Worm (Caenorhabditis elegans): ENCODE results near the gene gpa-5.
A peak's percentile ranks its signal among the peaks of the same experiment; 100 is the strongest.

gpa-5 gene

ce11 chrX:2085494-2085893 is 35.4 kb downstream of the gpa-5 start:
- TF ChIP-seq peb-1 (tag; optimal IDR thresholded peaks at IDR 0.05) (no peak), blmp-1 (tag; optimal IDR thresholded peaks at IDR 0.05; ENCODE audit: insufficient read depth) (no peak), gmeb-1 (tag; optimal IDR thresholded peaks at IDR 0.05) (no peak), ztf-1 (GFP tag; conservative IDR thresholded peaks at IDR 0.05) (no peak), C34F6.9 (tag; optimal IDR thresholded peaks at IDR 0.05) (peak; percentile 3), Y55F3AM.14 (GFP tag; optimal IDR thresholded peaks at IDR 0.05) (no peak), unc-55 (GFP tag; optimal IDR thresholded peaks at IDR 0.05) (peak; percentile 8), sma-3 (GFP tag; optimal IDR thresholded peaks at IDR 0.05) (no peak)

ce11 chrX:2084988-2085387 is 35.9 kb downstream of the gpa-5 start, which contains the start of gene F49H12.2:
F49H12.2 (plus strand) TSS chrX:2085288.
- no peak for TF ChIP-seq mdl-1 (tag; optimal IDR thresholded peaks at IDR 0.05)
- TF ChIP-seq unc-39 (tag; optimal IDR thresholded peaks at IDR 0.05) = no peak
- TF ChIP-seq lsy-2 (tag; optimal IDR thresholded peaks at IDR 0.05) = no peak
- no peak for TF ChIP-seq lin-39 (tag; optimal IDR thresholded peaks at IDR 0.05)
- no peak for TF ChIP-seq snpc-4 (tag; optimal IDR thresholded peaks at IDR 0.05)
- TF ChIP-seq sma-3 (GFP tag; optimal IDR thresholded peaks at IDR 0.05) = no peak

- TF ChIP-seq zag-1 (tag; optimal IDR thresholded peaks at IDR 0.05) (no peak), nhr-21 (tag; optimal IDR thresholded peaks at IDR 0.05) (no peak), unc-62 (GFP tag; optimal IDR thresholded peaks at IDR 0.05) (no peak), nhr-25 (tag; optimal IDR thresholded peaks at IDR 0.05) (no peak), ztf-11 (tag; optimal IDR thresholded peaks at IDR 0.05) (no peak), ztf-4 (tag; optimal IDR thresholded peaks at IDR 0.05) (no peak), lsy-2 (tag; optimal IDR thresholded peaks at IDR 0.05) (no peak), nhr-237 (tag; optimal IDR thresholded peaks at IDR 0.05) (no peak), dmd-4 (tag; optimal IDR thresholded peaks at IDR 0.05) (no peak), blmp-1 (tag; optimal IDR thresholded peaks at IDR 0.05; ENCODE audit: insufficient read depth) (no peak), ceh-16 (tag; optimal IDR thresholded peaks at IDR 0.05) (no peak), nhr-129 (tag; optimal IDR thresholded peaks at IDR 0.05) (no peak), elt-3 (tag; optimal IDR thresholded peaks at IDR 0.05) (no peak), mdl-1 (tag; optimal IDR thresholded peaks at IDR 0.05) (no peak)
These were observed 36.8 kb downstream of the gpa-5 start, which contains the start of gene F49H12.3 for ce11 chrX:2084019-2084418. F49H12.3 (plus strand) TSS chrX:2084375.

- TF ChIP-seq alr-1 (tag; optimal IDR thresholded peaks at IDR 0.05) = no peak
- TF ChIP-seq nhr-23 (tag; optimal IDR thresholded peaks at IDR 0.05) = no peak
- no peak for TF ChIP-seq sem-4 (tag; optimal IDR thresholded peaks at IDR 0.05)
- no peak for TF ChIP-seq elt-3 (tag; optimal IDR thresholded peaks at IDR 0.05)
- TF ChIP-seq nhr-77 (tag; optimal IDR thresholded peaks at IDR 0.05) = no peak
- TF ChIP-seq mab-5 (tag; optimal IDR thresholded peaks at IDR 0.05) = no peak
- no peak for TF ChIP-seq mdl-1 (tag; optimal IDR thresholded peaks at IDR 0.05)
- TF ChIP-seq crh-2 (tag; optimal IDR thresholded peaks at IDR 0.05) = no peak
- TF ChIP-seq nhr-11 (tag; optimal IDR thresholded peaks at IDR 0.05) = no peak
- TF ChIP-seq ceh-82 (tag; optimal IDR thresholded peaks at IDR 0.05) = no peak
- no peak for TF ChIP-seq sma-3 (GFP tag; optimal IDR thresholded peaks at IDR 0.05)
- no peak for TF ChIP-seq nhr-21 (tag; optimal IDR thresholded peaks at IDR 0.05)
- TF ChIP-seq egl-27 (tag; optimal IDR thresholded peaks at IDR 0.05) = no peak
- TF ChIP-seq R02D3.7 (tag; optimal IDR thresholded peaks at IDR 0.05) = no peak
- no peak for TF ChIP-seq unc-55 (GFP tag; optimal IDR thresholded peaks at IDR 0.05)
- TF ChIP-seq gmeb-1 (tag; optimal IDR thresholded peaks at IDR 0.05) = no peak
- TF ChIP-seq Y55F3AM.14 (GFP tag; optimal IDR thresholded peaks at IDR 0.05) = no peak
- TF ChIP-seq ZK546.5 (tag; optimal IDR thresholded peaks at IDR 0.05) = no peak
These were observed 41.3 kb downstream of the gpa-5 start, which contains the start of gene F49H12.4 for ce11 chrX:2079536-2079935. F49H12.4 (plus strand) TSS chrX:2079836.

ce11 chrX:2078822-2079221 is 42.0 kb downstream of the gpa-5 start:
- TF ChIP-seq nhr-129 (tag; optimal IDR thresholded peaks at IDR 0.05) = no peak
- TF ChIP-seq fos-1 (tag; optimal IDR thresholded peaks at IDR 0.05) = no peak
- TF ChIP-seq ztf-1 (GFP tag; conservative IDR thresholded peaks at IDR 0.05) = no peak
- no peak for TF ChIP-seq ama-1 (optimal IDR thresholded peaks at IDR 0.05)
- TF ChIP-seq unc-62 (GFP tag; optimal IDR thresholded peaks at IDR 0.05) = no peak
- TF ChIP-seq skn-1 (tag; optimal IDR thresholded peaks at IDR 0.05) = no peak
- no peak for TF ChIP-seq sem-4 (tag; optimal IDR thresholded peaks at IDR 0.05)
- TF ChIP-seq unc-39 (tag; optimal IDR thresholded peaks at IDR 0.05) = no peak
- no peak for TF ChIP-seq nhr-6 (tag; optimal IDR thresholded peaks at IDR 0.05)
- no peak for TF ChIP-seq crh-2 (tag; optimal IDR thresholded peaks at IDR 0.05)
- no peak for TF ChIP-seq Y55F3AM.14 (GFP tag; optimal IDR thresholded peaks at IDR 0.05)
- no peak for TF ChIP-seq ceh-16 (tag; optimal IDR thresholded peaks at IDR 0.05)
- TF ChIP-seq R02D3.7 (tag; optimal IDR thresholded peaks at IDR 0.05) = no peak
- TF ChIP-seq sma-3 (GFP tag; optimal IDR thresholded peaks at IDR 0.05) = no peak
- TF ChIP-seq dmd-4 (tag; optimal IDR thresholded peaks at IDR 0.05) = no peak
- TF ChIP-seq snpc-4 (tag; optimal IDR thresholded peaks at IDR 0.05) = no peak
- TF ChIP-seq lsy-2 (tag; optimal IDR thresholded peaks at IDR 0.05) = no peak
- no peak for TF ChIP-seq elt-1 (tag; optimal IDR thresholded peaks at IDR 0.05)

Measured in whole organism, L2 larva.